Fruit fly (Drosophila melanogaster) whole organism, larva: Measurements from ENCODE around the gene CG15160.
A peak's percentile ranks its signal among the peaks of the same experiment; 100 is the strongest.

Experiments used
- noc ChIP-seq: fragments of 200-800 bp; sonication (Bioruptor generic); optimal IDR thresholded peaks from 3 replicates; lab custom pipeline; 2019; ENCODE audit warnings: missing biosample characterization, mild to moderate bottlenecking, missing genetic modification characterization, moderate library complexity

CG15160 gene

DNA sequence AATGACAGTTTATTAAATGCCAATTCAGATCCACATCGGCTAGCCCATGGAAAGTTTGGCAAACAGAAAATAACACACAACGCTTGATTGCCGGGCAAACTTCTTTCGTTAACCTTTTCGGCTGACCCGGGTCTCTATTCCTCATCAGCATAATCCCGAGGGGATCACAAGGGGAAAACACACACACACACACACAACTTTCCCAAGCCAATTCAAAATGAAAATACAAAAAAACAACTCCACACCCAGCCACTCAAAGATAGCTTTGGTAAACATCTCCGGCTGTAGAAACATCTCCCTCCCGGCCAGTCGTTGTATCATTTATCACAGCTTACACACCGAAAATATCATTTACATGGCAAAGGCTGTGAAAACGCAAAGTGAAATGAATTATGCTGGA lies 29.5 kb downstream of the CG15160 start:
- no peak for TF ChIP-seq noc

- TF ChIP-seq noc, result peak; percentile 96
These were observed 30.9 kb downstream of the CG15160 start for dm6 chr2L:18621357-18622211.

dm6 chr2L:18623435-18623834 lies 32.7 kb downstream of the CG15160 start:
- no peak for TF ChIP-seq noc

DNA sequence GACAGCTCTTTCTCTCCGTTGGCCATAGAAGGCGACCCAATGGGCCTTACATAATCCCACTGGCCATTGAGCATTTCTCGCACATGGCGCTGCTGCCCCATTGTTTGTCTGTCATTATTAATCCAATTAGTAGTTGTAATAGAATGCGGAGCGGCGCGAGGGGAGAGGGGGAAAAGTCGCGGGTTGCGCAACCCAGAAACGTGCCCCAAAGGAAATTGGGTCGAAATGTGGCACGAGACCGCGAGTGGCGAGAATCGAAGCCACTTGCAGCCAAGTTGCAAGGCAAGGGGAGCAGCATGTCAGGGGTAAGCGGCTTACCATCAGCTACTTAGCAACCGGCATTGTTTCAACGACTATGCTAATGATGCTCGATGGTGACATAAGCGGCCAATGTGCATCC lies 33.7 kb downstream of the CG15160 start:
- TF ChIP-seq noc, result no peak

- peak; percentile 37 for TF ChIP-seq noc
These were observed 34.3 kb downstream of the CG15160 start for dm6 chr2L:18625009-18625408.

DNA sequence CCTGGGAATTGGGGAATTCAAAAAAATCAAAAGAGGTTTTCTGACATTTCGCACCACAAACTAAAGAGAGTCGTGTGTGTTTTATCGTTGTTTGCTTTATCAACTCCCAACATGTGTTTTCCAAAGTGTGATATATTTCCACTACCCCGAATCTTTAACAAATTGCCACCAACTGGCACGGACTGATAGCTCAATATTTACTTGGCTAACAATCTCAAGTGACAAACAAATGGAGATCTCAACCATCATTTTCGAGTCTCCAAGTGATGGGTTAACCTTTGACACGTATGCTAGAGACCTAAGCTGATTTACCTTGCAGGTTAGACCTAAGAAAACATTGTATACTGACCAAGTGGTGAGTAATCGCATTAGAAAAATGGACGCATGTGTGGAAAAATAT lies 34.8 kb downstream of the CG15160 start:
- no peak for TF ChIP-seq noc

DNA sequence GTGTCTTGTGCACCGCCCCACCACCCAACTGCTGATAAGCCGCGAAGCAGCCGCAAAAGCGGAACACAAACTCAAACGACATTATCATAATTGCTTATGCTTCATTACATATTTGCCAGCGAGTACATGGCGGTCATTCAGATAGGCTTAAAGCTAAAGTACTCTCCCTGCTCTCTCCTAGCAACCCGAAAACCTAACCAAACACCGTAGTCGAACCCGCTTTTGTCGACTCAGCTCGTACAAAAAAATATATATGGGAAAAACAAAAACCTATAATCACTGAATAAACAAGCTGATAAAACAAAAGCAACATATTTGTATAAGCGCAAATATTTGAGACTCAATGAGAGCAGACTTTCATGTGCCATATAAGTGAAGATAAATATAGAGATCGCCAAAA lies 36.3 kb downstream of the CG15160 start:
- TF ChIP-seq noc, result peak; percentile 66

DNA sequence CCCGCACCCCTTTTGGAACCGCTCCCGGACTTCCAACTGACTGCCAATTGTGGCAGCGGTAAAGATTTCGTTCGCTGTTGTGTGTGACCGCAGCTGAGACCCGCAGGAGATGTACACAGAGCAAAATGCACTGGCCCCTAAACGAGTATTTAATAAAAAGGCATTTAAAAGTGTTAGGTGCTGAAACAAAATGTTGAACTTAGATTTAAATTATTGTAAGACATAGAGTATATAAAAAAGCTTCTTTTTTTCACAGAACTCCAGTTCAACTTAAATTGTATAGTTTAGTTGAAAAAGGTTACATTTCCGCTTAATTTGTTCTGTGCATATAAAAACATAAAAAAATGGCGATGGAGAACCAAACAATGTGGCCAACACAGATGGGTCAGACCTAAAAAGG lies 37.4 kb downstream of the CG15160 start:
- TF ChIP-seq noc, result no peak

- no peak for TF ChIP-seq noc
These were observed 38.5 kb downstream of the CG15160 start for dm6 chr2L:18629144-18629543.

dm6 chr2L:18630611-18631221 lies 40.0 kb downstream of the CG15160 start:
- TF ChIP-seq noc, result no peak

dm6 chr2L:18632389-18632788 lies 41.7 kb downstream of the CG15160 start:
- no peak for TF ChIP-seq noc

DNA sequence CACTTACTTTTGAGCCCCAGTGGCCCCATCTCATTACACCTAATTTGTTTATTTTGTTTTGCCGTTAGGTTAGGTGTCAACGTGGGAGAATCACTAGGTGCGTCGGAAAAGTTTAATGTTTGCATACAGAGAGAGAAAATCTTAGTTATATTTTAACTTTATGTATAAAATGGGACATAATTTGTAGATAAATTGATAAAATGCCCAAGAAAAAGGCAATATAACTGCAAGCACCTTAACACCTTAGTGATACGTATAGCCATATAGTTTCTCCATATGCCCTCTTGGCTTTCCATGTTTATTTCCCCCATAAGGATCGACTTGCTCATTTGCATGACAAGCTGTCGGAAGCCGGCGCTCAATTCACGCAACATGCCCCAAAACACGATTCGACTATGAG lies 48.3 kb downstream of the CG15160 start:
- TF ChIP-seq noc, result no peak

- TF ChIP-seq noc, result no peak
These were observed 50.4 kb downstream of the CG15160 start for dm6 chr2L:18641087-18641486.
